Worm (Caenorhabditis elegans) whole organism, L2 larva: ENCODE results near the gene sre-41.

Source experiments
- crh-2 ChIP-seq: sonication (generic microtip); optimal IDR thresholded peaks from 2 replicates; lab custom pipeline; 2017; ENCODE audit warnings: missing biosample characterization, missing genetic modification characterization
- nhr-25 ChIP-seq: fragments of 150-350 bp; sonication (generic microtip); optimal IDR thresholded peaks from 3 replicates; lab custom pipeline; 2014; ENCODE audit warnings: missing biosample characterization, missing genetic modification characterization
- zag-1 ChIP-seq: fragments of 150-350 bp; optimal IDR thresholded peaks from 2 replicates; lab custom pipeline; 2014; ENCODE audit warnings: missing biosample characterization, missing genetic modification characterization

- TF ChIP-seq zag-1: no peak
- no peak for TF ChIP-seq nhr-25
- TF ChIP-seq crh-2: no peak
Measured at ce11 chrII:12432356-12432755, 44.3 kb downstream of the sre-41 start, which contains the start of gene dct-12.
